Worm (Caenorhabditis elegans) whole organism, L3 larva: Measurements from ENCODE around the gene Y37B11A.3.

Experiments used
- ama-1 ChIP-seq: fragments of 150-350 bp; optimal IDR thresholded peaks from 2 replicates; lab custom pipeline; 2018
- ceh-28 ChIP-seq: fragments of 150-350 bp; optimal IDR thresholded peaks from 2 replicates; lab custom pipeline; 2014; ENCODE audit warnings: missing biosample characterization, missing genetic modification reagents, missing genetic modification characterization
- ceh-9 ChIP-seq: sonication (generic microtip); optimal IDR thresholded peaks from 2 replicates; lab custom pipeline; 2018; ENCODE audit warnings: missing biosample characterization, missing genetic modification characterization
- daf-12 ChIP-seq: fragments of 150-350 bp; optimal IDR thresholded peaks from 2 replicates; lab custom pipeline; 2014; ENCODE audit warnings: missing biosample characterization, missing genetic modification reagents, missing genetic modification characterization
- egl-27 ChIP-seq: sonication (generic microtip); optimal IDR thresholded peaks from 4 replicates; lab custom pipeline; 2017; ENCODE audit warnings: missing biosample characterization, missing genetic modification reagents, missing genetic modification characterization
- elt-2 ChIP-seq: sonication (generic microtip); optimal IDR thresholded peaks from 2 replicates; lab custom pipeline; 2016; ENCODE audit warnings: missing genetic modification reagents, mild to moderate bottlenecking, missing genetic modification characterization, missing compliant biosample characterization
- elt-3 ChIP-seq, 3 experiments: fragments of 150-350 bp in 1 of 3; sonication (generic microtip) in 2 of 3; optimal IDR thresholded peaks; 2 replicates in 2 of 3; 4 replicates in 1 of 3; lab custom pipeline; 2014 to 2017; ENCODE audit warnings: missing biosample characterization in 3 of 3, missing genetic modification characterization in 3 of 3
- eor-1 ChIP-seq, 2 experiments: fragments of 150-350 bp; optimal IDR thresholded peaks; 2 replicates each; lab custom pipeline; 2014 to 2018; ENCODE audit warnings: missing biosample characterization in 2 of 2, missing genetic modification characterization in 2 of 2
- fkh-10 ChIP-seq: sonication (generic microtip); optimal IDR thresholded peaks from 2 replicates; lab custom pipeline; 2017; ENCODE audit warnings: missing biosample characterization, missing genetic modification reagents, missing genetic modification characterization
- fos-1 ChIP-seq: fragments of 150-350 bp; optimal IDR thresholded peaks from 2 replicates; lab custom pipeline; 2014; ENCODE audit warnings: missing biosample characterization, missing genetic modification characterization
- hmg-11 ChIP-seq: sonication (generic microtip); optimal IDR thresholded peaks from 2 replicates; lab custom pipeline; 2016; ENCODE audit warnings: missing genetic modification characterization, missing compliant biosample characterization
- jun-1 ChIP-seq: fragments of 150-350 bp; optimal IDR thresholded peaks from 2 replicates; lab custom pipeline; 2014; ENCODE audit warnings: missing biosample characterization, missing genetic modification reagents, missing genetic modification characterization
- lin-15B ChIP-seq: fragments of 150-350 bp; optimal IDR thresholded peaks from 2 replicates; lab custom pipeline; 2014; ENCODE audit warnings: missing biosample characterization, missing genetic modification characterization
- nfya-1 ChIP-seq: sonication (generic microtip); optimal IDR thresholded peaks from 2 replicates; lab custom pipeline; 2017; ENCODE audit warnings: missing genetic modification characterization, mild to moderate bottlenecking, missing compliant biosample characterization, antibody characterized with exemption, moderate library complexity; ENCODE audit not compliant: insufficient read depth
- nhr-11 ChIP-seq: fragments of 150-350 bp; optimal IDR thresholded peaks from 2 replicates; lab custom pipeline; 2014; ENCODE audit warnings: missing biosample characterization, missing genetic modification characterization
- nhr-12 ChIP-seq: fragments of 150-350 bp; optimal IDR thresholded peaks from 2 replicates; lab custom pipeline; 2014; ENCODE audit warnings: missing biosample characterization, missing genetic modification characterization
- nhr-23 ChIP-seq: fragments of 150-350 bp; optimal IDR thresholded peaks from 2 replicates; lab custom pipeline; 2014; ENCODE audit warnings: missing biosample characterization, missing genetic modification reagents, missing genetic modification characterization
- nhr-237 ChIP-seq: fragments of 150-350 bp; optimal IDR thresholded peaks from 2 replicates; lab custom pipeline; 2014; ENCODE audit warnings: missing biosample characterization, missing genetic modification characterization
- nhr-28 ChIP-seq: fragments of 150-350 bp; optimal IDR thresholded peaks from 2 replicates; lab custom pipeline; 2014; ENCODE audit warnings: missing biosample characterization, missing genetic modification characterization
- nhr-43 ChIP-seq: sonication (generic microtip); optimal IDR thresholded peaks from 2 replicates; lab custom pipeline; 2016; ENCODE audit warnings: mild to moderate bottlenecking, missing genetic modification characterization, missing compliant biosample characterization; ENCODE audit not compliant: poor library complexity, severe bottlenecking
- nhr-67 ChIP-seq: fragments of 150-350 bp; optimal IDR thresholded peaks from 2 replicates; lab custom pipeline; 2014; ENCODE audit warnings: missing biosample characterization, missing genetic modification characterization
- nhr-76 ChIP-seq: fragments of 150-350 bp; sonication (generic microtip); optimal IDR thresholded peaks from 5 replicates; lab custom pipeline; 2014; ENCODE audit warnings: missing biosample characterization, missing genetic modification characterization
- pha-4 ChIP-seq: fragments of 150-350 bp; optimal IDR thresholded peaks from 2 replicates; lab custom pipeline; 2014; ENCODE audit warnings: missing biosample characterization, missing genetic modification reagents, missing genetic modification characterization
- pqm-1 ChIP-seq: fragments of 150-350 bp; optimal IDR thresholded peaks from 2 replicates; lab custom pipeline; 2017; ENCODE audit warnings: missing biosample characterization, missing genetic modification characterization, inconsistent platforms
- sea-2 ChIP-seq: fragments of 150-350 bp; sonication (generic microtip); optimal IDR thresholded peaks from 4 replicates; lab custom pipeline; 2014; ENCODE audit warnings: missing biosample characterization, missing genetic modification reagents, missing genetic modification characterization
- snpc-4 ChIP-seq: fragments of 150-350 bp; optimal IDR thresholded peaks from 2 replicates; lab custom pipeline; 2014; ENCODE audit warnings: missing biosample characterization, missing genetic modification characterization
- tbx-2 ChIP-seq: sonication (generic microtip); optimal IDR thresholded peaks from 2 replicates; lab custom pipeline; 2016; ENCODE audit warnings: mild to moderate bottlenecking, missing genetic modification characterization, missing compliant biosample characterization
- unc-39 ChIP-seq: sonication (generic microtip); optimal IDR thresholded peaks from 4 replicates; lab custom pipeline; 2017; ENCODE audit warnings: missing biosample characterization, missing genetic modification characterization
- unc-62 ChIP-seq: fragments of 150-350 bp; sonication (generic microtip); optimal IDR thresholded peaks from 4 replicates; lab custom pipeline; 2014; ENCODE audit warnings: missing biosample characterization, missing genetic modification reagents, missing genetic modification characterization
- zag-1 ChIP-seq: fragments of 150-350 bp; optimal IDR thresholded peaks from 2 replicates; lab custom pipeline; 2014; ENCODE audit warnings: missing biosample characterization, missing genetic modification characterization
- ztf-4 ChIP-seq: fragments of 150-350 bp; optimal IDR thresholded peaks from 2 replicates; lab custom pipeline; 2014; ENCODE audit warnings: missing biosample characterization, missing genetic modification characterization

Y37B11A.3 gene

ce11 chrIII:5812672-5813071 lies 27.5 kb upstream of the Y37B11A.3 start (continued):
- no peak for TF ChIP-seq zag-1 (tag; lab: Kevin White, UChicago)
- TF ChIP-seq nhr-76 (tag; lab: Kevin White, UChicago): no peak
- peak in 2 of 3 experiments; percentile 19 to 82 for TF ChIP-seq elt-3 (tag; optimal IDR thresholded peaks at IDR 0.05; lab: Kevin White, UChicago)
- TF ChIP-seq unc-62 (GFP tag; lab: Kevin White, UChicago): peak; percentile 18
- peak; percentile 18 for TF ChIP-seq egl-27 (tag; lab: Kevin White, UChicago)
- peak; percentile 73 for TF ChIP-seq nfya-1 (tag; lab: Kevin White, UChicago)
- peak; percentile 41 for TF ChIP-seq nhr-43 (tag; lab: Kevin White, UChicago)
- TF ChIP-seq nhr-11 (tag; lab: Kevin White, UChicago): no peak
- no peak for TF ChIP-seq unc-39 (tag; lab: Kevin White, UChicago)
- TF ChIP-seq ama-1 (lab: Kevin White, UChicago): no peak
- TF ChIP-seq daf-12 (tag; lab: Kevin White, UChicago): no peak
- TF ChIP-seq ceh-9 (tag; lab: Kevin White, UChicago): no peak
- TF ChIP-seq jun-1 (tag; lab: Kevin White, UChicago): no peak
- no peak for TF ChIP-seq sea-2 (GFP tag; lab: Kevin White, UChicago)
- TF ChIP-seq snpc-4: no peak
- no peak for TF ChIP-seq nhr-28 (tag; lab: Kevin White, UChicago)
- no peak for TF ChIP-seq tbx-2 (tag; lab: Kevin White, UChicago)

- TF ChIP-seq pqm-1 (tag; lab: Kevin White, UChicago): no peak
- no peak for TF ChIP-seq fkh-10 (GFP tag; lab: Kevin White, UChicago)
- TF ChIP-seq, all 47 proteins: peak for 0
Measured at ce11 chrIII:5811957-5812356, 26.8 kb upstream of the Y37B11A.3 start.

- TF ChIP-seq nhr-12 (tag; lab: Kevin White, UChicago) (no peak), pha-4 (tag; lab: Kevin White, UChicago) (peak; percentile 70), elt-2 (tag; lab: Kevin White, UChicago) (peak; percentile 12), pqm-1 (tag; lab: Kevin White, UChicago) (peak; percentile 18)
Measured at ce11 chrIII:5810012-5810411, 24.9 kb upstream of the Y37B11A.3 start.

DNA sequence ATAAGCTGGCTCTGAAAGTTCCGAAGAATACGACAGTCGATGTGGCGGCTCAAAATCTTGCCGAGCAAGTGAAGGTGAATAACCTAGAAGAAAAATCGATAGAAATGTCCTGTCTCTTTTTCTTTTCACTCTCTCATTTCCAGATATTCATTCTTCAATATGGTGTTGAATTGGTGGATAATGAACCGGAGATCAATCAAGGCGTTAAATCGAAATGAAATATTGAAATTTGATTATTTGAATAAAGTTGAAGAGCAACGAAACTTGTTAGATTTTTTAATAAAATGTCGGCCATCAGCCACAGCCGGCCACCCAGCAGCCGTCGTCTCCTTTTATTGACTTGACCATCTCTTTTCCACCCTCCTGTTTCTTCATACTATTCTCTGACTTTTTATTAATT lies 21.6 kb upstream of the Y37B11A.3 start, which contains the start of gene R12B2.2:
Gene R12B2.2, plus strand, starts transcription at position 301 of the 400 bp plus-strand sequence.
- TF ChIP-seq lin-15B (tag; lab: Kevin White, UChicago): no peak
- TF ChIP-seq hmg-11 (tag; lab: Kevin White, UChicago): peak; percentile 6

DNA sequence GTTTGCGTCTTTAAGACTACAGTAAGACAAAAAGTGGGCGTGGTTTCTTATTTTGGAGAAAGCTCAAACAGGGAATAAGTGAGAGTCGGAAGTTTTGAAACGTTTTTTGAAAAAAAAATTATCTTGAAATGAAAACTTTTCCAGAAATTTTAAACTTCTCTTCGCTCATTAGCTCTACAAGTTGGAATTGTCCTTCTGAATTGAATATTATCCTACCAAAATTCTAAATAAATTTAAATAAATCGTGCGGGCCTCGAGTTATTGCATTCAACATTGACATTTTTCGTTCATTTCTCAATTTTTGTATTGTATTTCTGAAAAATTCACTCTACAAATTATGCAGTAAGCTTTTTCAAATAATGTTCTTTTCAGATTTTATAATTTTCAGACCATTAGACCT lies 20.1 kb upstream of the Y37B11A.3 start, which contains the start of gene R12B2.3:
Gene R12B2.3, plus strand, starts transcription at position 301 of the 400 bp plus-strand sequence.
- no peak for TF ChIP-seq jun-1 (tag; lab: Kevin White, UChicago)
- TF ChIP-seq tbx-2 (tag; lab: Kevin White, UChicago): no peak
- no peak for TF ChIP-seq elt-2 (tag; lab: Kevin White, UChicago)
- TF ChIP-seq nhr-23 (tag; lab: Kevin White, UChicago): no peak
- no peak for TF ChIP-seq nhr-67
- no peak for TF ChIP-seq lin-15B (tag; lab: Kevin White, UChicago)
- no peak for TF ChIP-seq eor-1 (tag; optimal IDR thresholded peaks at IDR 0.05; lab: Kevin White, UChicago)
- TF ChIP-seq nhr-12 (tag; lab: Kevin White, UChicago): no peak
- TF ChIP-seq hmg-11 (tag; lab: Kevin White, UChicago): no peak
- TF ChIP-seq fos-1: no peak
- no peak for TF ChIP-seq fkh-10 (GFP tag; lab: Kevin White, UChicago)
- no peak for TF ChIP-seq ceh-28 (tag; lab: Kevin White, UChicago)
- TF ChIP-seq pha-4 (tag; lab: Kevin White, UChicago): no peak
- no peak for TF ChIP-seq ceh-9 (tag; lab: Kevin White, UChicago)
- no peak for TF ChIP-seq nhr-237 (tag; lab: Kevin White, UChicago)
- no peak for TF ChIP-seq unc-62 (GFP tag; lab: Kevin White, UChicago)

DNA sequence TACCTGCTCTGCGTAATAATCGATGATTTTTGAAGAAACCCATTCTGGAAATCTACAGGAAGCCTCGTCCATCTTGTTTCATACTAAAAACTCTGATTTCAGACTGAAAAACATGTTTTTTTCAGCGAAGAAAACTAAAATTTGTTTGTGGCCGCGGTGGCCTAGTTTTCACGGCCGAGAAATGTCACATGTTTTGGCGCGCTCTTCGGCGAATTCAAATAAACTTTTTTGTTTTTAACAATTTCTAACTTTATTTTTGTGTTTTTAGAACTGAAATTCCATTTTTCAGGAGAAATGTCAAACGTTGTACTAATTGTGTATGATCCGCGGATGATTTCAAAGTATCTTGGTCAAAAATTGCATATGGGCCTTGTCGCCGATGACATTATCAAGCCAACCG lies 17.8 kb upstream of the Y37B11A.3 start, which contains the start of the genes polq-1 and him-10:
Gene polq-1, minus strand, starts transcription at position 190 of the 400 bp plus-strand sequence.
Gene him-10, plus strand, starts transcription at position 290 of the 400 bp plus-strand sequence.
- peak; percentile 20 for TF ChIP-seq lin-15B (tag; lab: Kevin White, UChicago)
- TF ChIP-seq nfya-1 (tag; lab: Kevin White, UChicago): peak; percentile 42
- TF ChIP-seq ztf-4 (tag; lab: Kevin White, UChicago): no peak
